Worm (Caenorhabditis elegans): ENCODE data around the gene srw-135.

DNA sequence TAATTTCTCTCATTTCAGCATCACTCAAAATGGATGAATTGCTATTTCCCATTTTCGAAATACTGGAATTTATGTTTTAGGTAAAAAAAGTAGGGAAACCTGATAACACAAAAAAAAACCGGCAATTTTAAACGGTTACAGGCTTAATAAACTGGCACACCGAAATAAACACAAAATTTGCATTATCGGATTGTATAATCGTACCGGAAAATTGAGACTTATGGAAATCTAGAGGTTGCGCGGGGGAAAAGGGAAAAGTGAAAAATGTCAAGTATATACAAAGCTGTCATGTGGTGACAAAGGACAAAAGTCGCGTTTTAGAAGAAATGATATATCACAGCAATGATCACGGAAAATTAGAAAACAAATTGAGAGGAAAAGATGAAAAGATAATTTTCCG lies 28.0 kb upstream of the srw-135 start, which contains the start of gene chpf-2:
- TF ChIP-seq ceh-27 (GFP tag; optimal IDR thresholded peaks at IDR 0.05) (no peak), chd-7 (tag; optimal IDR thresholded peaks at IDR 0.05) (no peak), ama-1 (optimal IDR thresholded peaks at IDR 0.05) (no peak), ama-1 (GFP tag; optimal IDR thresholded peaks at IDR 0.05) (no peak), nhr-179 (tag; optimal IDR thresholded peaks at IDR 0.05) (no peak), dpl-1 (GFP tag; optimal IDR thresholded peaks at IDR 0.05) (no peak), ceh-40 (GFP tag; IDR thresholded peaks at IDR 0.05) (no peak)

All from whole organism, young adult.